Worm (Caenorhabditis elegans) whole organism, L1 larva: ENCODE measurements around the gene nspf-3.

Experiments used
- ama-1 ChIP-seq: fragments of 150-350 bp; optimal IDR thresholded peaks from 2 replicates; lab custom pipeline; 2014
- elt-3 ChIP-seq, 6 experiments: fragments of 150-350 bp in 1 of 6; sonication (generic microtip); optimal IDR thresholded peaks; 2 replicates each; lab custom pipeline; 2017 to 2018; ENCODE audit warnings: missing biosample characterization in 6 of 6, missing genetic modification characterization in 6 of 6, inconsistent platforms in 1 of 6
- nhr-11 ChIP-seq: fragments of 150-350 bp; optimal IDR thresholded peaks from 2 replicates; lab custom pipeline; 2014; ENCODE audit warnings: missing biosample characterization, missing genetic modification characterization
- nhr-237 ChIP-seq: fragments of 150-350 bp; optimal IDR thresholded peaks from 2 replicates; lab custom pipeline; 2014; ENCODE audit warnings: missing biosample characterization, missing genetic modification characterization
- nhr-77 ChIP-seq: fragments of 150-350 bp; optimal IDR thresholded peaks from 2 replicates; lab custom pipeline; 2014; ENCODE audit warnings: missing biosample characterization, missing genetic modification characterization
- pqm-1 ChIP-seq: sonication (generic microtip); optimal IDR thresholded peaks from 3 replicates; lab custom pipeline; 2017; ENCODE audit warnings: missing biosample characterization, missing genetic modification characterization
- snpc-4 ChIP-seq: fragments of 150-350 bp; optimal IDR thresholded peaks from 2 replicates; lab custom pipeline; 2014; ENCODE audit warnings: missing biosample characterization, missing genetic modification characterization
- tbx-2 ChIP-seq: sonication (generic microtip); optimal IDR thresholded peaks from 2 replicates; lab custom pipeline; 2016; ENCODE audit warnings: missing genetic modification characterization, missing compliant biosample characterization
- ztf-11 ChIP-seq, 2 experiments: sonication (generic microtip); optimal IDR thresholded peaks; 2 replicates each; lab custom pipeline; 2016 to 2017; ENCODE audit warnings: missing genetic modification characterization in 2 of 2, missing biosample characterization in 1 of 2, missing compliant biosample characterization in 1 of 2

- TF ChIP-seq snpc-4 (tag; lab: Kevin White, UChicago): no peak
- TF ChIP-seq nhr-77 (tag; lab: Kevin White, UChicago): no peak
- TF ChIP-seq pqm-1: no peak
- no peak for TF ChIP-seq nhr-237 (tag; lab: Kevin White, UChicago)
- TF ChIP-seq ztf-11 (tag; optimal IDR thresholded peaks at IDR 0.05; lab: Kevin White, UChicago): no peak
- TF ChIP-seq nhr-11 (tag; lab: Kevin White, UChicago): no peak
- no peak for TF ChIP-seq elt-3 (tag; optimal IDR thresholded peaks at IDR 0.05; lab: Kevin White, UChicago)
- no peak for TF ChIP-seq tbx-2 (tag; lab: Kevin White, UChicago)
- no peak for TF ChIP-seq ama-1 (lab: Kevin White, UChicago)
Observed at ce11 chrII:2735192-2735591, 45.2 kb upstream of the nspf-3 start, which contains the start of gene wdr-31.
